Fruit fly (Drosophila melanogaster) whole organism, embryonic: ENCODE data around the gene Phb1.
A peak's percentile ranks its signal among the peaks of the same experiment; 100 is the strongest.

Experiments used
- ATbp ChIP-seq: fragments of 200-800 bp; sonication (Bioruptor generic); optimal IDR thresholded peaks from 2 replicates; lab custom pipeline; 2017; ENCODE audit warnings: missing biosample characterization, mild to moderate bottlenecking, missing genetic modification characterization, missing genetic modification reagents
- Bdp1 ChIP-seq: fragments of 200-800 bp; sonication (Bioruptor generic); optimal IDR thresholded peaks from 3 replicates; lab custom pipeline; 2016; ENCODE audit warnings: missing biosample characterization, missing genetic modification characterization
- CG10274 ChIP-seq: fragments of 200-800 bp; sonication (Bioruptor generic); optimal IDR thresholded peaks from 3 replicates; lab custom pipeline; 2017; ENCODE audit warnings: missing biosample characterization, mild to moderate bottlenecking, missing genetic modification characterization
- CG11504 ChIP-seq: fragments of 200-800 bp; sonication (Bioruptor generic); optimal IDR thresholded peaks from 3 replicates; lab custom pipeline; 2019; ENCODE audit warnings: missing biosample characterization, mild to moderate bottlenecking, missing genetic modification characterization, moderate library complexity
- CG17186 ChIP-seq: fragments of 200-800 bp; sonication (Bioruptor generic); optimal IDR thresholded peaks from 3 replicates; lab custom pipeline; 2017; ENCODE audit warnings: missing biosample characterization, missing genetic modification reagents, missing genetic modification characterization
- CG18764 ChIP-seq: fragments of 200-800 bp; sonication (Bioruptor generic); optimal IDR thresholded peaks from 3 replicates; lab custom pipeline; 2016; ENCODE audit warnings: missing biosample characterization, missing genetic modification characterization
- CG30020 ChIP-seq: fragments of 200-800 bp; optimal IDR thresholded peaks from 2 replicates; lab custom pipeline; 2019; ENCODE audit warnings: missing biosample characterization, mild to moderate bottlenecking, missing genetic modification characterization, moderate library complexity
- CG30403 ChIP-seq: fragments of 200-800 bp; sonication (Bioruptor generic); optimal IDR thresholded peaks from 3 replicates; lab custom pipeline; 2016; ENCODE audit warnings: missing biosample characterization, missing genetic modification characterization
- CG3281 ChIP-seq: fragments of 200-800 bp; sonication (Bioruptor generic); optimal IDR thresholded peaks from 3 replicates; lab custom pipeline; 2017; ENCODE audit warnings: missing biosample characterization, mild to moderate bottlenecking, missing genetic modification characterization
- CG3995 ChIP-seq: fragments of 200-800 bp; sonication (Bioruptor generic); optimal IDR thresholded peaks from 3 replicates; lab custom pipeline; 2016; ENCODE audit warnings: missing biosample characterization, missing genetic modification characterization
- CG4707 ChIP-seq: fragments of 200-800 bp; sonication (Bioruptor generic); optimal IDR thresholded peaks from 2 replicates; lab custom pipeline; 2018; ENCODE audit warnings: missing biosample characterization, mild to moderate bottlenecking, missing genetic modification characterization, moderate library complexity
- CG5245 ChIP-seq: fragments of 200-800 bp; sonication (Bioruptor generic); optimal IDR thresholded peaks from 3 replicates; lab custom pipeline; 2016; ENCODE audit warnings: missing biosample characterization, missing genetic modification characterization
- CG6254 ChIP-seq: fragments of 200-800 bp; sonication (Bioruptor generic); optimal IDR thresholded peaks from 3 replicates; lab custom pipeline; 2017; ENCODE audit warnings: mild to moderate bottlenecking, missing biosample characterization, missing genetic modification reagents, missing genetic modification characterization
- CG6689 ChIP-seq: fragments of 200-800 bp; sonication (Bioruptor generic); IDR thresholded peaks from 2 replicates; pipeline ENCODE4 v1.3.6; 2022; ENCODE audit warnings: missing biosample characterization, missing genetic modification characterization
- CG7928 ChIP-seq: fragments of 200-800 bp; sonication (Bioruptor generic); optimal IDR thresholded peaks from 2 replicates; lab custom pipeline; 2017; ENCODE audit warnings: missing biosample characterization, mild to moderate bottlenecking, missing genetic modification characterization
- CG8478 ChIP-seq: fragments of >200 bp; optimal IDR thresholded peaks from 2 replicates; lab custom pipeline; 2018
- CG9817 ChIP-seq: fragments of 200-800 bp; sonication (Bioruptor generic); optimal IDR thresholded peaks from 2 replicates; lab custom pipeline; 2018; ENCODE audit warnings: missing biosample characterization, mild to moderate bottlenecking, missing genetic modification characterization, moderate library complexity
- Dek ChIP-seq: fragments of 200-800 bp; sonication (Bioruptor generic); optimal IDR thresholded peaks from 3 replicates; lab custom pipeline; 2019; ENCODE audit warnings: missing biosample characterization, mild to moderate bottlenecking, missing genetic modification characterization, moderate library complexity
- Dfd ChIP-seq, 2 experiments: fragments of >200 bp; optimal IDR thresholded peaks; 2 replicates each; lab custom pipeline; 2017; ENCODE audit warnings: missing biosample characterization in 2 of 2, missing genetic modification characterization in 2 of 2
- Dip3 ChIP-seq: fragments of 200-800 bp; sonication (Bioruptor generic); optimal IDR thresholded peaks from 3 replicates; lab custom pipeline; 2016; ENCODE audit warnings: missing biosample characterization, missing genetic modification characterization
- Doc3 ChIP-seq: fragments of 200-800 bp; sonication (Bioruptor generic); IDR thresholded peaks from 3 replicates; pipeline ENCODE4 v1.3.6; 2022; ENCODE audit warnings: missing biosample characterization, missing genetic modification characterization; ENCODE audit not compliant: partially characterized antibody
- Dp ChIP-seq: fragments of 200-800 bp; sonication (Bioruptor generic); optimal IDR thresholded peaks from 2 replicates; lab custom pipeline; 2018; ENCODE audit warnings: missing biosample characterization, mild to moderate bottlenecking, missing genetic modification characterization, moderate library complexity
- E2f2 ChIP-seq: fragments of 200-800 bp; sonication (Bioruptor generic); IDR thresholded peaks from 2 replicates; pipeline ENCODE4 v1.3.6; 2022; ENCODE audit warnings: missing biosample characterization, missing genetic modification characterization
- Lpt ChIP-seq: fragments of >200 bp; optimal IDR thresholded peaks from 2 replicates; lab custom pipeline; 2018; ENCODE audit warnings: missing biosample characterization, missing genetic modification characterization
- Myb ChIP-seq: fragments of 200-800 bp; sonication (Bioruptor generic); optimal IDR thresholded peaks from 2 replicates; lab custom pipeline; 2016; ENCODE audit warnings: missing biosample characterization, missing genetic modification characterization
- Poxn ChIP-seq: fragments of 200-800 bp; sonication (Bioruptor generic); IDR thresholded peaks from 2 replicates; pipeline ENCODE4 v1.3.6; 2022; ENCODE audit warnings: missing biosample characterization, missing genetic modification characterization
- Ravus ChIP-seq: fragments of 200-800 bp; sonication (Bioruptor generic); IDR thresholded peaks from 2 replicates; pipeline ENCODE4 v1.3.6; 2022; ENCODE audit warnings: missing biosample characterization, missing genetic modification characterization
- ap ChIP-seq: fragments of 200-800 bp; sonication (Bioruptor generic); IDR thresholded peaks from 2 replicates; pipeline ENCODE4 v1.3.6; 2022; ENCODE audit warnings: missing biosample characterization, missing genetic modification characterization
- br ChIP-seq: fragments of >200 bp; optimal IDR thresholded peaks from 2 replicates; lab custom pipeline; 2017
- caup ChIP-seq: fragments of 200-800 bp; sonication (Bioruptor generic); optimal IDR thresholded peaks from 3 replicates; lab custom pipeline; 2017; ENCODE audit warnings: missing biosample characterization, mild to moderate bottlenecking, missing genetic modification characterization, moderate library complexity; ENCODE audit not compliant: severe bottlenecking
- croc ChIP-seq: fragments of 200-800 bp; sonication (Bioruptor generic); conservative IDR thresholded peaks from 3 replicates; pipeline ENCODE4 v1.3.6; 2022; ENCODE audit warnings: missing biosample characterization, missing genetic modification characterization
- ewg ChIP-seq: fragments of 200-800 bp; sonication (Bioruptor generic); optimal IDR thresholded peaks from 3 replicates; lab custom pipeline; 2017; ENCODE audit warnings: mild to moderate bottlenecking, missing biosample characterization, missing genetic modification reagents, missing genetic modification characterization
- h ChIP-seq: fragments of >200 bp; optimal IDR thresholded peaks from 2 replicates; lab custom pipeline; 2017
- hbn ChIP-seq: fragments of 200-800 bp; sonication (Bioruptor generic); IDR thresholded peaks from 2 replicates; pipeline ENCODE4 v1.3.6; 2022; ENCODE audit warnings: missing biosample characterization, missing genetic modification characterization; ENCODE audit not compliant: partially characterized antibody
- hth ChIP-seq: fragments of >200 bp; optimal IDR thresholded peaks from 2 replicates; lab custom pipeline; 2017; ENCODE audit warnings: inconsistent platforms
- jumu ChIP-seq: fragments of 200-800 bp; sonication (Bioruptor generic); optimal IDR thresholded peaks from 3 replicates; lab custom pipeline; 2016; ENCODE audit warnings: missing biosample characterization, missing genetic modification characterization
- klu ChIP-seq: fragments of 200-800 bp; sonication (Bioruptor generic); IDR thresholded peaks from 2 replicates; pipeline ENCODE4 v1.3.6; 2022; ENCODE audit warnings: missing biosample characterization, missing genetic modification characterization
- lbe ChIP-seq: fragments of 200-800 bp; sonication (Bioruptor generic); optimal IDR thresholded peaks from 2 replicates; lab custom pipeline; 2016; ENCODE audit warnings: missing biosample characterization, mild to moderate bottlenecking, missing genetic modification characterization
- pan ChIP-seq, 4 experiments: fragments of >200 bp in 3 of 4; fragments of 200-800 bp in 1 of 4; sonication (Bioruptor generic) in 1 of 4; optimal IDR thresholded peaks in 3 of 4; IDR thresholded peaks in 1 of 4; 2 replicates each; pipeline versions ENCODE4 v1.3.6 to Lab custom; 2017 to 2022; ENCODE audit warnings: missing biosample characterization in 2 of 4, missing genetic modification characterization in 2 of 4, mixed read lengths in 1 of 4
- pb ChIP-seq: fragments of 200-800 bp; sonication (Bioruptor generic); optimal IDR thresholded peaks from 3 replicates; lab custom pipeline; 2016; ENCODE audit warnings: missing biosample characterization, missing genetic modification characterization
- prd ChIP-seq, 3 experiments: fragments of >200 bp in 2 of 3; fragments of 200-800 bp in 1 of 3; sonication (Bioruptor generic) in 1 of 3; optimal IDR thresholded peaks in 2 of 3; IDR thresholded peaks in 1 of 3; 2 replicates in 2 of 3; 3 replicates in 1 of 3; pipeline versions ENCODE4 v1.3.6 to Lab custom; 2017 to 2022; ENCODE audit warnings: missing biosample characterization in 1 of 3, missing genetic modification characterization in 1 of 3
- sc ChIP-seq, 3 experiments: fragments of >200 bp in 2 of 3; fragments of 200-800 bp in 1 of 3; sonication (Bioruptor generic) in 1 of 3; optimal IDR thresholded peaks; 2 replicates in 2 of 3; 3 replicates in 1 of 3; lab custom pipeline; 2017; ENCODE audit warnings: mild to moderate bottlenecking in 1 of 3, missing biosample characterization in 1 of 3, missing genetic modification characterization in 1 of 3, missing genetic modification reagents in 1 of 3
- sens-2 ChIP-seq: fragments of 200-800 bp; sonication (Bioruptor generic); IDR thresholded peaks from 2 replicates; pipeline ENCODE4 v1.3.6; 2022; ENCODE audit warnings: missing biosample characterization, missing genetic modification characterization
- slou ChIP-seq: fragments of 200-800 bp; sonication (Bioruptor generic); optimal IDR thresholded peaks from 3 replicates; lab custom pipeline; 2016; ENCODE audit warnings: missing biosample characterization, missing genetic modification characterization
- tll ChIP-seq, 2 experiments: fragments of 200-800 bp in 1 of 2; fragments of >200 bp in 1 of 2; sonication (Bioruptor generic) in 1 of 2; optimal IDR thresholded peaks; 2 replicates each; lab custom pipeline; 2017 to 2019; ENCODE audit warnings: missing biosample characterization in 2 of 2, missing genetic modification characterization in 2 of 2, mild to moderate bottlenecking in 1 of 2, moderate library complexity in 1 of 2
- tx ChIP-seq: fragments of 200-800 bp; sonication (Bioruptor generic); optimal IDR thresholded peaks from 2 replicates; lab custom pipeline; 2016; ENCODE audit warnings: missing biosample characterization, missing genetic modification characterization
- vfl ChIP-seq: fragments of 200-800 bp; sonication (Bioruptor generic); optimal IDR thresholded peaks from 2 replicates; lab custom pipeline; 2016; ENCODE audit warnings: missing biosample characterization, missing genetic modification characterization
- vnd ChIP-seq: fragments of 200-800 bp; sonication (Bioruptor generic); IDR thresholded peaks from 3 replicates; pipeline ENCODE4 v1.3.6; 2022; ENCODE audit warnings: missing biosample characterization, missing genetic modification characterization; ENCODE audit not compliant: partially characterized antibody

Gene Phb1

DNA sequence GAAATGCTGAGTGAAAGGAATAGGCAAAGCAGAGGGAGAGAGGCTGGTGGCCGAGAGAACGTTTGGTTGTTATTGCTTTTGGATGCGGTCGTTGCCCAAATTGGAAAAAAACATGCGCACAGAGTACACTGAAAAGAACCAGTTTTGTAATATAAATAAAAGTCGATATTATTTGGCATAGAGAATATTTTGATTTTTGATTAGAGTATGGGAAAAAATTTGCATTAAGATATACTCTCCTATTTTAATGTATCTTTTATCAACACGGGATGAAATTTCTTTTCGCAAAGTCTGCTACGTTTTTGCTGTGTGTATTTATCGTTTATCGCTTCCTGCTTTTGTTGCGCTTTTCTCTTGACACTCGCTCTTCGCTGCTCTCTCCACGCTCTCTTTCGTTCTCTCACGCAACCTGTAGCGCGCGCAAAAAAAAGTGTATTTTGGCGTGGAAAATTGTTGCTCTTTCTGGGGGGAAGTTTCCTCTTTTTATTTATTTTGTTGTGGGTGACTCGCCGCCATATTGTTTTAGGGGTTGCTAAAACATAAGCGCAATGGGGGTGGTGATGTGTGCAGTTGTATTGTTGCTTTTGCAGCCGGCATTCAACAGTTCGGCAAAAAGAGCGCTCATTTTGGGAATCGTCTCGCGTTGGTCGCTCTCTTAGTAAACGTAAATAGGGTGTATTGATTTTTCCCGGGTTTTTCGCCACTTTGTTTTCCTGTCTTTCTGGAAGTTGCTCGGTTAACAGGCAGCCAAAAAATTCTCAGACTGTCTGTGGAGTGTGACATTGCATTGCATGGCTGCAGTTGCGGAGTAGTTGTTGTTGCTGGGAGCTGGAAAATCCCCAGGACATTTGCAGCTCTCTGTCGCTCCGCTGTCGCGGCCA, 41.5 kb upstream of the Phb1 start (continued):
- peak; percentile 95 for TF ChIP-seq caup (GFP tag; lab: Kevin White, UChicago)
- TF ChIP-seq CG5245: peak; percentile 95
- peak; percentile 83 for TF ChIP-seq CG10274 (GFP tag; lab: Kevin White, UChicago)
- TF ChIP-seq hbn: no peak
- peak; percentile 96 for TF ChIP-seq CG11504 (tag; lab: Kevin White, UChicago)
- no peak for TF ChIP-seq Doc3 (GFP tag; lab: Robert Waterston, UW)
- TF ChIP-seq CG7928 (GFP tag; lab: Kevin White, UChicago): peak; percentile 73
- peak; percentile 91 for TF ChIP-seq Dip3 (GFP tag; lab: Kevin White, UChicago)
- peak; percentile 89 for TF ChIP-seq CG17186 (GFP tag; lab: Kevin White, UChicago)
- peak; percentile 83 for TF ChIP-seq E2f2 (GFP tag; lab: Robert Waterston, UW)
- TF ChIP-seq br (lab: Kevin White, UChicago): no peak
- TF ChIP-seq vnd (GFP tag; lab: Robert Waterston, UW): no peak
- TF ChIP-seq pb (GFP tag; lab: Kevin White, UChicago): peak; percentile 91
- peak in 1 of 2 experiments; percentile 24 for TF ChIP-seq tll (GFP tag; optimal IDR thresholded peaks at IDR 0.05; lab: Kevin White, UChicago)
- no peak for TF ChIP-seq prd (optimal IDR thresholded peaks at IDR 0.05; lab: Kevin White, UChicago)
- peak; percentile 99 for TF ChIP-seq prd (GFP tag; IDR thresholded peaks at IDR 0.05; lab: Robert Waterston, UW)
- TF ChIP-seq Bdp1 (GFP tag; lab: Kevin White, UChicago): peak; percentile 82
- peak; percentile 97 for TF ChIP-seq slou (GFP tag; lab: Kevin White, UChicago)
- peak; percentile 76 for TF ChIP-seq CG3995
- peak; percentile 93 for TF ChIP-seq Ravus (GFP tag; lab: Robert Waterston, UW)
- no peak for TF ChIP-seq hth (lab: Kevin White, UChicago)
- TF ChIP-seq CG6689: peak; percentile 98
- TF ChIP-seq h: no peak
- peak; percentile 79 for TF ChIP-seq CG30020 (tag; lab: Kevin White, UChicago)
- peak; percentile 92 for TF ChIP-seq sens-2 (GFP tag; lab: Robert Waterston, UW)
- TF ChIP-seq ewg (GFP tag; lab: Kevin White, UChicago): peak; percentile 99
- TF ChIP-seq lbe (GFP tag; lab: Kevin White, UChicago): peak; percentile 81
- TF ChIP-seq CG9817 (tag; lab: Kevin White, UChicago): peak; percentile 90
- peak; percentile 94 for TF ChIP-seq Dek (tag; lab: Kevin White, UChicago)
- peak; percentile 7 for TF ChIP-seq Dp
- peak; percentile 96 for TF ChIP-seq croc (GFP tag; lab: Robert Waterston, UW)
- peak; percentile 74 for TF ChIP-seq Poxn (GFP tag; lab: Robert Waterston, UW)
- TF ChIP-seq ATbp (GFP tag; lab: Kevin White, UChicago): peak; percentile 97
- no peak for TF ChIP-seq sc (optimal IDR thresholded peaks at IDR 0.05; lab: Kevin White, UChicago)
- TF ChIP-seq sc (GFP tag; optimal IDR thresholded peaks at IDR 0.05; lab: Kevin White, UChicago): peak; percentile 91
- peak; percentile 96 for TF ChIP-seq CG3281
- TF ChIP-seq Dfd (GFP tag; optimal IDR thresholded peaks at IDR 0.05; lab: Kevin White, UChicago): no peak
- TF ChIP-seq tx (GFP tag; lab: Kevin White, UChicago): peak; percentile 88
- peak; percentile 95 for TF ChIP-seq ap (GFP tag; lab: Robert Waterston, UW)
- peak; percentile 94 for TF ChIP-seq jumu (GFP tag; lab: Kevin White, UChicago)
- peak; percentile 95 for TF ChIP-seq CG6254 (GFP tag; lab: Kevin White, UChicago)
- peak; percentile 97 for TF ChIP-seq CG30403
- peak; percentile 96 for TF ChIP-seq CG18764 (GFP tag; lab: Kevin White, UChicago)
- no peak for TF ChIP-seq CG8478 (lab: Kevin White, UChicago)
- TF ChIP-seq pan (optimal IDR thresholded peaks at IDR 0.05; lab: Kevin White, UChicago): no peak
- TF ChIP-seq pan (GFP tag; optimal IDR thresholded peaks at IDR 0.05 in 1 of 2, IDR thresholded peaks at IDR 0.05 in 1 of 2): peak in 1 of 2 experiments; percentile 99
- TF ChIP-seq Myb: peak; percentile 82
- peak; percentile 84 for TF ChIP-seq vfl (GFP tag; lab: Kevin White, UChicago)
- TF ChIP-seq klu (GFP tag; lab: Robert Waterston, UW): peak; percentile 92
- TF ChIP-seq Lpt (GFP tag; lab: Kevin White, UChicago): no peak
- peak; percentile 91 for TF ChIP-seq CG4707 (GFP tag; lab: Kevin White, UChicago)
